Fruit fly (Drosophila melanogaster) whole organism, embryonic: ENCODE data around the gene Taf11.

Source experiments
- Bteb2 ChIP-seq: fragments of 200-800 bp; sonication (Bioruptor generic); optimal IDR thresholded peaks from 2 replicates; lab custom pipeline; 2016; ENCODE audit warnings: missing biosample characterization, missing genetic modification characterization
- CG10543 ChIP-seq: fragments of 200-800 bp; sonication (Bioruptor generic); optimal IDR thresholded peaks from 3 replicates; lab custom pipeline; 2017; ENCODE audit warnings: missing biosample characterization, mild to moderate bottlenecking, missing genetic modification characterization, moderate library complexity
- CG13123 ChIP-seq: fragments of 200-800 bp; sonication (Bioruptor generic); optimal IDR thresholded peaks from 2 replicates; lab custom pipeline; 2016; ENCODE audit warnings: missing biosample characterization, missing genetic modification characterization
- CG15073 ChIP-seq: fragments of 200-800 bp; sonication (Bioruptor generic); optimal IDR thresholded peaks from 2 replicates; lab custom pipeline; 2016; ENCODE audit warnings: missing biosample characterization, missing genetic modification characterization
- CG1602 ChIP-seq: fragments of 200-800 bp; sonication (Bioruptor generic); optimal IDR thresholded peaks from 3 replicates; lab custom pipeline; 2016; ENCODE audit warnings: missing biosample characterization, missing genetic modification characterization
- CG17829 ChIP-seq: fragments of 200-800 bp; optimal IDR thresholded peaks from 2 replicates; lab custom pipeline; 2019; ENCODE audit warnings: missing biosample characterization, mild to moderate bottlenecking, missing genetic modification characterization, moderate library complexity
- CG31365 ChIP-seq: fragments of 200-800 bp; sonication (Bioruptor generic); optimal IDR thresholded peaks from 2 replicates; lab custom pipeline; 2018; ENCODE audit warnings: missing biosample characterization, mild to moderate bottlenecking, missing genetic modification characterization
- CG31441 ChIP-seq: fragments of 200-800 bp; sonication (Bioruptor generic); IDR thresholded peaks from 2 replicates; pipeline ENCODE4 v1.3.6; 2022; ENCODE audit warnings: missing biosample characterization, missing genetic modification characterization
- CG32767 ChIP-seq: fragments of 200-800 bp; sonication (Bioruptor generic); IDR thresholded peaks from 2 replicates; pipeline ENCODE4 v1.3.6; 2022; ENCODE audit warnings: missing biosample characterization, missing genetic modification characterization
- CG4617 ChIP-seq: fragments of 200-800 bp; sonication (Bioruptor generic); optimal IDR thresholded peaks from 3 replicates; lab custom pipeline; 2016; ENCODE audit warnings: missing biosample characterization, missing genetic modification characterization, borderline replicate concordance
- CG5180 ChIP-seq: fragments of 200-800 bp; sonication (Bioruptor generic); optimal IDR thresholded peaks from 3 replicates; lab custom pipeline; 2017; ENCODE audit warnings: missing biosample characterization, missing genetic modification characterization, mild to moderate bottlenecking, moderate library complexity, missing genetic modification reagents
- CG6683 ChIP-seq: fragments of 200-800 bp; sonication (Bioruptor generic); optimal IDR thresholded peaks from 2 replicates; lab custom pipeline; 2017; ENCODE audit warnings: missing biosample characterization, mild to moderate bottlenecking, missing genetic modification characterization, missing genetic modification reagents
- CG7745 ChIP-seq: fragments of 200-800 bp; sonication (Bioruptor generic); optimal IDR thresholded peaks from 2 replicates; lab custom pipeline; 2018; ENCODE audit warnings: missing biosample characterization, mild to moderate bottlenecking, missing genetic modification characterization, moderate library complexity
- CG9215 ChIP-seq: fragments of 200-800 bp; sonication (Bioruptor generic); IDR thresholded peaks from 2 replicates; pipeline ENCODE4 v1.3.6; 2022; ENCODE audit warnings: missing biosample characterization, missing genetic modification characterization
- Camta ChIP-seq: fragments of 200-800 bp; sonication (Bioruptor generic); optimal IDR thresholded peaks from 2 replicates; lab custom pipeline; 2016; ENCODE audit warnings: missing biosample characterization, missing genetic modification characterization
- ERR ChIP-seq: fragments of 200-800 bp; sonication (Bioruptor generic); optimal IDR thresholded peaks from 2 replicates; lab custom pipeline; 2016; ENCODE audit warnings: missing biosample characterization, missing genetic modification characterization
- H2.0 ChIP-seq: fragments of 200-800 bp; sonication (Bioruptor generic); IDR thresholded peaks from 2 replicates; pipeline ENCODE4 v1.3.6; 2022; ENCODE audit warnings: missing biosample characterization, missing genetic modification characterization
- Hr78 ChIP-seq, 2 experiments: fragments of 200-800 bp in 1 of 2; fragments of >200 bp in 1 of 2; sonication (Bioruptor generic) in 1 of 2; optimal IDR thresholded peaks; 2 replicates each; lab custom pipeline; 2017 to 2019; ENCODE audit warnings: missing biosample characterization in 2 of 2, missing genetic modification characterization in 2 of 2, mild to moderate bottlenecking in 1 of 2, moderate library complexity in 1 of 2
- Max ChIP-seq: fragments of 200-800 bp; sonication (Bioruptor generic); optimal IDR thresholded peaks from 2 replicates; lab custom pipeline; 2016; ENCODE audit warnings: missing biosample characterization, mild to moderate bottlenecking, missing genetic modification characterization
- Mes4 ChIP-seq: fragments of 200-800 bp; sonication (Bioruptor generic); optimal IDR thresholded peaks from 2 replicates; lab custom pipeline; 2016; ENCODE audit warnings: missing biosample characterization, missing genetic modification characterization
- NC2β ChIP-seq: fragments of 200-800 bp; sonication (Bioruptor generic); optimal IDR thresholded peaks from 2 replicates; lab custom pipeline; 2016; ENCODE audit warnings: missing biosample characterization, missing genetic modification characterization
- Neu2 ChIP-seq: fragments of 200-800 bp; sonication (Bioruptor generic); optimal IDR thresholded peaks from 3 replicates; lab custom pipeline; 2016; ENCODE audit warnings: missing biosample characterization, missing genetic modification characterization, borderline replicate concordance
- PHDP ChIP-seq: fragments of 200-800 bp; sonication (Bioruptor generic); optimal IDR thresholded peaks from 3 replicates; lab custom pipeline; 2018; ENCODE audit warnings: missing biosample characterization, mild to moderate bottlenecking, missing genetic modification characterization, moderate library complexity
- Ravus ChIP-seq: fragments of 200-800 bp; sonication (Bioruptor generic); IDR thresholded peaks from 2 replicates; pipeline ENCODE4 v1.3.6; 2022; ENCODE audit warnings: missing biosample characterization, missing genetic modification characterization
- Rx ChIP-seq: fragments of 200-800 bp; sonication (Bioruptor generic); IDR thresholded peaks from 2 replicates; pipeline ENCODE4 v1.3.6; 2022; ENCODE audit warnings: missing biosample characterization, missing genetic modification characterization
- Scr ChIP-seq: fragments of 200-800 bp; sonication (Bioruptor generic); IDR thresholded peaks from 2 replicates; pipeline ENCODE4 v1.3.6; 2022; ENCODE audit warnings: missing biosample characterization, missing genetic modification characterization; ENCODE audit not compliant: partially characterized antibody
- Sox100B ChIP-seq: fragments of 200-800 bp; sonication (Bioruptor generic); optimal IDR thresholded peaks from 3 replicates; lab custom pipeline; 2018; ENCODE audit warnings: missing biosample characterization, mild to moderate bottlenecking, missing genetic modification characterization
- Trl ChIP-seq, 3 experiments: fragments of >200 bp in 2 of 3; fragments of 200-800 bp in 1 of 3; sonication (Bioruptor generic) in 1 of 3; optimal IDR thresholded peaks; 2 replicates in 1 of 3; 3 replicates in 2 of 3; lab custom pipeline; 2016 to 2017; ENCODE audit warnings: missing biosample characterization in 1 of 3, missing genetic modification characterization in 1 of 3
- Usf ChIP-seq: fragments of 200-800 bp; sonication (Bioruptor generic); optimal IDR thresholded peaks from 2 replicates; lab custom pipeline; 2017; ENCODE audit warnings: missing genotype, missing biosample characterization, missing genetic modification characterization
- ab ChIP-seq: fragments of 200-800 bp; sonication (Bioruptor generic); optimal IDR thresholded peaks from 2 replicates; lab custom pipeline; 2016; ENCODE audit warnings: missing biosample characterization, missing genetic modification characterization
- amos ChIP-seq: fragments of 200-800 bp; sonication (Bioruptor generic); IDR thresholded peaks from 2 replicates; pipeline ENCODE4 v1.3.6; 2022; ENCODE audit warnings: missing biosample characterization, missing genetic modification characterization; ENCODE audit not compliant: partially characterized antibody
- ato ChIP-seq: fragments of 200-800 bp; sonication (Bioruptor generic); IDR thresholded peaks from 2 replicates; pipeline ENCODE4 v1.3.6; 2022; ENCODE audit warnings: missing biosample characterization, missing genetic modification characterization; ENCODE audit not compliant: partially characterized antibody
- bowl ChIP-seq: fragments of 200-800 bp; sonication (Bioruptor generic); IDR thresholded peaks from 2 replicates; pipeline ENCODE4 v1.3.6; 2022; ENCODE audit warnings: missing biosample characterization, missing genetic modification characterization
- br ChIP-seq: fragments of >200 bp; optimal IDR thresholded peaks from 2 replicates; lab custom pipeline; 2017
- cas ChIP-seq: fragments of 200-800 bp; sonication (Bioruptor generic); IDR thresholded peaks from 2 replicates; pipeline ENCODE4 v1.3.6; 2022; ENCODE audit warnings: missing biosample characterization, missing genetic modification characterization
- chn ChIP-seq: fragments of 200-800 bp; sonication (Bioruptor generic); optimal IDR thresholded peaks from 2 replicates; lab custom pipeline; 2016; ENCODE audit warnings: missing biosample characterization, missing genetic modification characterization
- dan ChIP-seq: fragments of 200-800 bp; sonication (Bioruptor generic); IDR thresholded peaks from 2 replicates; pipeline ENCODE4 v1.3.6; 2022; ENCODE audit warnings: missing biosample characterization, missing genetic modification characterization
- emc ChIP-seq: fragments of 200-800 bp; sonication (Bioruptor generic); optimal IDR thresholded peaks from 2 replicates; lab custom pipeline; 2016; ENCODE audit warnings: missing biosample characterization, missing genetic modification characterization
- hth ChIP-seq: fragments of >200 bp; optimal IDR thresholded peaks from 2 replicates; lab custom pipeline; 2017; ENCODE audit warnings: inconsistent platforms
- jumu ChIP-seq: fragments of 200-800 bp; sonication (Bioruptor generic); optimal IDR thresholded peaks from 3 replicates; lab custom pipeline; 2016; ENCODE audit warnings: missing biosample characterization, missing genetic modification characterization
- nau ChIP-seq: fragments of 200-800 bp; sonication (Bioruptor generic); optimal IDR thresholded peaks from 3 replicates; lab custom pipeline; 2017; ENCODE audit warnings: missing biosample characterization, mild to moderate bottlenecking, missing genetic modification characterization, missing genetic modification reagents
- nerfin-2 ChIP-seq: fragments of 200-800 bp; sonication (Bioruptor generic); IDR thresholded peaks from 2 replicates; pipeline ENCODE4 v1.3.6; 2022; ENCODE audit warnings: missing biosample characterization, missing genetic modification characterization; ENCODE audit not compliant: partially characterized antibody
- odd ChIP-seq: fragments of 200-800 bp; sonication (Bioruptor generic); optimal IDR thresholded peaks from 2 replicates; lab custom pipeline; 2017; ENCODE audit warnings: missing biosample characterization, mild to moderate bottlenecking, missing genetic modification characterization
- pnt ChIP-seq: fragments of 200-800 bp; sonication (Bioruptor generic); optimal IDR thresholded peaks from 3 replicates; lab custom pipeline; 2016; ENCODE audit warnings: missing biosample characterization, missing genetic modification characterization
- pzg ChIP-seq: fragments of 200-800 bp; sonication (Bioruptor generic); optimal IDR thresholded peaks from 3 replicates; lab custom pipeline; 2018; ENCODE audit warnings: missing biosample characterization, mild to moderate bottlenecking, missing genetic modification characterization, moderate library complexity
- run ChIP-seq: fragments of 200-800 bp; sonication (Bioruptor generic); optimal IDR thresholded peaks from 3 replicates; lab custom pipeline; 2018; ENCODE audit warnings: missing biosample characterization, mild to moderate bottlenecking, missing genetic modification characterization
- sens-2 ChIP-seq: fragments of 200-800 bp; sonication (Bioruptor generic); IDR thresholded peaks from 2 replicates; pipeline ENCODE4 v1.3.6; 2022; ENCODE audit warnings: missing biosample characterization, missing genetic modification characterization
- sob ChIP-seq: fragments of 200-800 bp; sonication (Bioruptor generic); IDR thresholded peaks from 2 replicates; pipeline ENCODE4 v1.3.6; 2022; ENCODE audit warnings: missing biosample characterization, missing genetic modification characterization
- toy ChIP-seq: fragments of 200-800 bp; sonication (Bioruptor generic); IDR thresholded peaks from 2 replicates; pipeline ENCODE4 v1.3.6; 2022; ENCODE audit warnings: missing biosample characterization, missing genetic modification characterization
- wor ChIP-seq: fragments of 200-800 bp; sonication (Bioruptor generic); IDR thresholded peaks from 2 replicates; pipeline ENCODE4 v1.3.6; 2022; ENCODE audit warnings: missing biosample characterization, missing genetic modification characterization

The Taf11 gene

DNA sequence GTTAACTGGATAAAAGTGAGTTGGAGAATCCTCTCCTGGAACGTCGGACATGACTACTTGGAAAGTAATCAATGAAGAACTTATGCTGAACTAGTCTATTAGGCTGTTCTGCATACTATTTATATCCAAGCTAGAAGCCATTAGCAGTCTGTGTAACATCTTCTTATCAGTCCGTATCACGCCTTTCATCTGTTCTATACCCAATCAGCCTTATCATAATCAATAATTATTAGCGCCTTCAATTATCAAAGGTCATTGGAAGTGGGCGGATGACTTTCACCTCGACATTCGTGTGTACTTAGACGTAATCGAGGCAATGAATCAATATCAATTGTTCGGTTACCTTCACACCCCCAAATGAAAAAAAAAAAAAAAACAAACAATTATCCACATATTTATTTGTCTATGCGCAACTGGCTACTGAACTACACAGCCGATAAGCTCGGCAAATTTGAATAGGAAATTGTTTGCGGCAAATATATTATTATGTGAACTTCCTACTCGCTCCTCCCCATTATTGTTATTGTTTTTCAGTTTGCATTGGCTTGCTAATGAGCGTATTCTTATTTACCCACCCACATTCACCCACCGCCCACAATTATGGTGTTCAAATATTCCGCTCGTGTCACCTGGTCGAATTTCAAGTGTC is 12.0 kb upstream of the Taf11 start, which contains the start of the genes ppk11 and ppk16 (continued):
- TF ChIP-seq CG4617 (GFP tag; lab: Kevin White, UChicago) (no peak), Neu2 (GFP tag; lab: Kevin White, UChicago) (no peak), run (no peak), Camta (peak; percentile 23), CG31365 (no peak), bowl (no peak), Bteb2 (GFP tag; lab: Kevin White, UChicago) (peak; percentile 14), sens-2 (GFP tag; lab: Robert Waterston, UW) (no peak), Max (GFP tag; lab: Kevin White, UChicago) (no peak), CG5180 (GFP tag; lab: Kevin White, UChicago) (no peak), sob (GFP tag; lab: Robert Waterston, UW) (no peak), Sox100B (GFP tag; lab: Kevin White, UChicago) (peak; percentile 19), amos (GFP tag; lab: Robert Waterston, UW) (no peak), pzg (GFP tag; lab: Kevin White, UChicago) (no peak), NC2β (GFP tag; lab: Kevin White, UChicago) (peak; percentile 13), Rx (no peak), nau (GFP tag; lab: Kevin White, UChicago) (no peak), CG15073 (GFP tag; lab: Kevin White, UChicago) (no peak), H2.0 (GFP tag; lab: Robert Waterston, UW) (no peak), pnt (GFP tag; lab: Kevin White, UChicago) (peak; percentile 15), CG17829 (tag; lab: Kevin White, UChicago) (no peak), CG10543 (GFP tag; lab: Kevin White, UChicago) (no peak), Ravus (GFP tag; lab: Robert Waterston, UW) (no peak), ERR (no peak), wor (GFP tag; lab: Robert Waterston, UW) (no peak), jumu (GFP tag; lab: Kevin White, UChicago) (no peak), toy (GFP tag; lab: Robert Waterston, UW) (no peak; the same call in 1 of the 2 replicates), CG7745 (tag; lab: Kevin White, UChicago) (no peak), Trl (optimal IDR thresholded peaks at IDR 0.05; lab: Kevin White, UChicago) (no peak), Trl (GFP tag; optimal IDR thresholded peaks at IDR 0.05; lab: Kevin White, UChicago) (peak; percentile 12), CG13123 (GFP tag; lab: Kevin White, UChicago) (no peak), dan (GFP tag; lab: Robert Waterston, UW) (no peak), Usf (GFP tag; lab: Kevin White, UChicago) (no peak), Mes4 (GFP tag; lab: Kevin White, UChicago) (no peak), CG9215 (GFP tag; lab: Robert Waterston, UW) (no peak), CG31441 (GFP tag; lab: Robert Waterston, UW) (no peak), emc (GFP tag; lab: Kevin White, UChicago) (no peak), ab (GFP tag; lab: Kevin White, UChicago) (no peak), Scr (GFP tag; lab: Robert Waterston, UW) (no peak), cas (GFP tag; lab: Robert Waterston, UW) (no peak), ato (no peak), odd (no peak), CG32767 (no peak), hth (no peak), CG6683 (no peak), br (lab: Kevin White, UChicago) (no peak), CG1602 (no peak), chn (GFP tag; lab: Kevin White, UChicago) (no peak), Hr78 (GFP tag; optimal IDR thresholded peaks at IDR 0.05; lab: Kevin White, UChicago) (no peak), PHDP (tag; lab: Kevin White, UChicago) (peak; percentile 46), nerfin-2 (no peak)
